Fruit fly (Drosophila melanogaster) whole organism, embryonic: Measurements from ENCODE around the gene CG34283.
A peak's percentile ranks its signal among the peaks of the same experiment; 100 is the strongest.

ENCODE experiments used
- Bdp1 ChIP-seq: fragments of 200-800 bp; sonication (Bioruptor generic); optimal IDR thresholded peaks from 3 replicates; lab custom pipeline; 2016; ENCODE audit warnings: missing biosample characterization, missing genetic modification characterization
- CG11398 ChIP-seq: fragments of 200-800 bp; sonication (Bioruptor generic); optimal IDR thresholded peaks from 2 replicates; lab custom pipeline; 2016; ENCODE audit warnings: missing biosample characterization, missing genetic modification characterization
- CG11504 ChIP-seq: fragments of 200-800 bp; sonication (Bioruptor generic); optimal IDR thresholded peaks from 3 replicates; lab custom pipeline; 2019; ENCODE audit warnings: missing biosample characterization, mild to moderate bottlenecking, missing genetic modification characterization, moderate library complexity
- CG11695 ChIP-seq: fragments of 200-800 bp; sonication (Bioruptor generic); IDR thresholded peaks from 3 replicates; pipeline ENCODE4 v1.3.6; 2022; ENCODE audit warnings: missing biosample characterization, missing genetic modification characterization
- CG12071 ChIP-seq: fragments of 200-800 bp; sonication (Bioruptor generic); optimal IDR thresholded peaks from 3 replicates; lab custom pipeline; 2018; ENCODE audit warnings: missing biosample characterization, mild to moderate bottlenecking, missing genetic modification characterization
- CG13624 ChIP-seq: fragments of 200-800 bp; sonication (Bioruptor generic); optimal IDR thresholded peaks from 2 replicates; lab custom pipeline; 2016; ENCODE audit warnings: missing biosample characterization, missing genetic modification characterization
- CG14014 ChIP-seq: fragments of 200-800 bp; sonication (Bioruptor generic); IDR thresholded peaks from 2 replicates; pipeline ENCODE4 v1.3.6; 2022; ENCODE audit warnings: missing biosample characterization, missing genetic modification characterization
- CG17186 ChIP-seq: fragments of 200-800 bp; sonication (Bioruptor generic); optimal IDR thresholded peaks from 3 replicates; lab custom pipeline; 2017; ENCODE audit warnings: missing biosample characterization, missing genetic modification reagents, missing genetic modification characterization
- CG2120 ChIP-seq: fragments of 200-800 bp; sonication (Bioruptor generic); optimal IDR thresholded peaks from 3 replicates; lab custom pipeline; 2016; ENCODE audit warnings: missing biosample characterization, missing genetic modification characterization
- CG2678 ChIP-seq: fragments of 200-800 bp; sonication (Bioruptor generic); optimal IDR thresholded peaks from 3 replicates; lab custom pipeline; 2019; ENCODE audit warnings: missing biosample characterization, mild to moderate bottlenecking, missing genetic modification characterization, moderate library complexity
- CG30431 ChIP-seq: fragments of 200-800 bp; sonication (Bioruptor generic); optimal IDR thresholded peaks from 2 replicates; lab custom pipeline; 2017; ENCODE audit warnings: missing biosample characterization, missing genetic modification characterization
- CG31388 ChIP-seq: fragments of 200-800 bp; sonication (Bioruptor generic); optimal IDR thresholded peaks from 2 replicates; lab custom pipeline; 2016; ENCODE audit warnings: missing biosample characterization, missing genetic modification characterization
- CG3838 ChIP-seq: fragments of 200-800 bp; sonication (Bioruptor generic); optimal IDR thresholded peaks from 3 replicates; lab custom pipeline; 2016; ENCODE audit warnings: missing biosample characterization, missing genetic modification characterization
- CG4707 ChIP-seq: fragments of 200-800 bp; sonication (Bioruptor generic); optimal IDR thresholded peaks from 2 replicates; lab custom pipeline; 2018; ENCODE audit warnings: missing biosample characterization, mild to moderate bottlenecking, missing genetic modification characterization, moderate library complexity
- CG4854 ChIP-seq: fragments of 200-800 bp; sonication (Bioruptor generic); optimal IDR thresholded peaks from 2 replicates; lab custom pipeline; 2016; ENCODE audit warnings: missing biosample characterization, missing genetic modification characterization, inconsistent platforms
- CG6254 ChIP-seq: fragments of 200-800 bp; sonication (Bioruptor generic); optimal IDR thresholded peaks from 3 replicates; lab custom pipeline; 2017; ENCODE audit warnings: mild to moderate bottlenecking, missing biosample characterization, missing genetic modification reagents, missing genetic modification characterization
- CG6272 ChIP-seq: fragments of 200-800 bp; sonication (Bioruptor generic); IDR thresholded peaks from 2 replicates; pipeline ENCODE4 v1.3.6; 2022; ENCODE audit warnings: missing biosample characterization, missing genetic modification characterization
- CG7928 ChIP-seq: fragments of 200-800 bp; sonication (Bioruptor generic); optimal IDR thresholded peaks from 2 replicates; lab custom pipeline; 2017; ENCODE audit warnings: missing biosample characterization, mild to moderate bottlenecking, missing genetic modification characterization
- CrebB ChIP-seq: fragments of 200-800 bp; sonication (Bioruptor generic); optimal IDR thresholded peaks from 3 replicates; lab custom pipeline; 2018; ENCODE audit warnings: missing biosample characterization, mild to moderate bottlenecking, missing genetic modification characterization
- D19A ChIP-seq: fragments of 200-800 bp; optimal IDR thresholded peaks from 3 replicates; lab custom pipeline; 2019; ENCODE audit warnings: missing biosample characterization, mild to moderate bottlenecking, missing genetic modification characterization, moderate library complexity
- Dip3 ChIP-seq: fragments of 200-800 bp; sonication (Bioruptor generic); optimal IDR thresholded peaks from 3 replicates; lab custom pipeline; 2016; ENCODE audit warnings: missing biosample characterization, missing genetic modification characterization
- Drgx ChIP-seq: fragments of 200-800 bp; sonication (Bioruptor generic); IDR thresholded peaks from 2 replicates; pipeline ENCODE4 v1.3.6; 2022; ENCODE audit warnings: missing biosample characterization, missing genetic modification characterization
- Elba2 ChIP-seq: fragments of 200-800 bp; sonication (Bioruptor generic); optimal IDR thresholded peaks from 3 replicates; lab custom pipeline; 2016; ENCODE audit warnings: missing biosample characterization, missing genetic modification characterization
- HLH4C ChIP-seq: fragments of 200-800 bp; sonication (Bioruptor generic); IDR thresholded peaks from 3 replicates; pipeline ENCODE4 v1.3.6; 2022; ENCODE audit warnings: missing biosample characterization, missing genetic modification characterization; ENCODE audit not compliant: partially characterized antibody
- Med ChIP-seq: fragments of 200-800 bp; sonication (Bioruptor generic); peaks from one replicate; lab custom pipeline; 2016; ENCODE audit warnings: missing biosample characterization, missing genetic modification characterization, mild to moderate bottlenecking, inconsistent platforms, moderate library complexity
- Mrtf ChIP-seq: fragments of 200-800 bp; sonication (Bioruptor generic); IDR thresholded peaks from 3 replicates; pipeline ENCODE4 v1.3.6; 2022; ENCODE audit warnings: missing biosample characterization, missing genetic modification characterization
- Myb ChIP-seq: fragments of 200-800 bp; sonication (Bioruptor generic); optimal IDR thresholded peaks from 2 replicates; lab custom pipeline; 2016; ENCODE audit warnings: missing biosample characterization, missing genetic modification characterization
- NC2β ChIP-seq: fragments of 200-800 bp; sonication (Bioruptor generic); optimal IDR thresholded peaks from 2 replicates; lab custom pipeline; 2016; ENCODE audit warnings: missing biosample characterization, missing genetic modification characterization
- PHDP ChIP-seq: fragments of 200-800 bp; sonication (Bioruptor generic); optimal IDR thresholded peaks from 3 replicates; lab custom pipeline; 2018; ENCODE audit warnings: missing biosample characterization, mild to moderate bottlenecking, missing genetic modification characterization, moderate library complexity
- Ravus ChIP-seq: fragments of 200-800 bp; sonication (Bioruptor generic); IDR thresholded peaks from 2 replicates; pipeline ENCODE4 v1.3.6; 2022; ENCODE audit warnings: missing biosample characterization, missing genetic modification characterization
- Rx ChIP-seq: fragments of 200-800 bp; sonication (Bioruptor generic); IDR thresholded peaks from 2 replicates; pipeline ENCODE4 v1.3.6; 2022; ENCODE audit warnings: missing biosample characterization, missing genetic modification characterization
- TFAM ChIP-seq: fragments of 200-800 bp; sonication (Bioruptor generic); optimal IDR thresholded peaks from 2 replicates; lab custom pipeline; 2017; ENCODE audit warnings: missing biosample characterization, missing genetic modification characterization, inconsistent platforms
- Taf1 ChIP-seq: fragments of 200-800 bp; sonication (Bioruptor generic); IDR thresholded peaks from 2 replicates; pipeline ENCODE4 v1.3.6; 2022; ENCODE audit warnings: missing biosample characterization, missing genetic modification characterization
- abd-A ChIP-seq: fragments of 200-800 bp; sonication (Bioruptor generic); optimal IDR thresholded peaks from 3 replicates; lab custom pipeline; 2019; ENCODE audit warnings: missing biosample characterization, mild to moderate bottlenecking, missing genetic modification characterization, moderate library complexity
- ara ChIP-seq: fragments of 200-800 bp; sonication (Bioruptor generic); IDR thresholded peaks from 2 replicates; pipeline ENCODE4 v1.3.6; 2022; ENCODE audit warnings: missing biosample characterization, missing genetic modification characterization
- disco-r ChIP-seq: fragments of 200-800 bp; sonication (Bioruptor generic); optimal IDR thresholded peaks from 2 replicates; lab custom pipeline; 2016; ENCODE audit warnings: missing biosample characterization, missing genetic modification characterization
- en ChIP-seq: fragments of 200-800 bp; sonication (Bioruptor generic); optimal IDR thresholded peaks from 2 replicates; lab custom pipeline; 2016; ENCODE audit warnings: missing biosample characterization, missing genetic modification characterization
- fru ChIP-seq: fragments of >200 bp; optimal IDR thresholded peaks from 2 replicates; lab custom pipeline; 2017
- gt ChIP-seq: fragments of 200-800 bp; sonication (Bioruptor generic); IDR thresholded peaks from 2 replicates; pipeline ENCODE4 v1.3.6; 2022; ENCODE audit warnings: missing biosample characterization, missing genetic modification characterization
- hth ChIP-seq: fragments of >200 bp; optimal IDR thresholded peaks from 2 replicates; lab custom pipeline; 2017; ENCODE audit warnings: inconsistent platforms
- kni ChIP-seq: fragments of 200-800 bp; sonication (Bioruptor generic); optimal IDR thresholded peaks from 3 replicates; lab custom pipeline; 2017; ENCODE audit warnings: mild to moderate bottlenecking, missing biosample characterization, missing genetic modification reagents, missing genetic modification characterization
- onecut ChIP-seq: fragments of 200-800 bp; sonication (Bioruptor generic); IDR thresholded peaks from 2 replicates; pipeline ENCODE4 v1.3.6; 2022; ENCODE audit warnings: missing biosample characterization, missing genetic modification characterization
- ro ChIP-seq: fragments of 200-800 bp; sonication (Bioruptor generic); IDR thresholded peaks from 2 replicates; pipeline ENCODE4 v1.3.6; 2022; ENCODE audit warnings: missing biosample characterization, missing genetic modification characterization
- scrt ChIP-seq: fragments of 200-800 bp; sonication (Bioruptor generic); optimal IDR thresholded peaks from 2 replicates; lab custom pipeline; 2018; ENCODE audit warnings: missing biosample characterization, mild to moderate bottlenecking, missing genetic modification characterization, moderate library complexity
- shn ChIP-seq: fragments of 200-800 bp; sonication (Bioruptor generic); optimal IDR thresholded peaks from 3 replicates; lab custom pipeline; 2016; ENCODE audit warnings: missing biosample characterization, missing genetic modification characterization
- ssp ChIP-seq: fragments of 200-800 bp; sonication (Bioruptor generic); IDR thresholded peaks from 2 replicates; pipeline ENCODE4 v1.3.6; 2022; ENCODE audit warnings: missing biosample characterization, missing genetic modification characterization
- tna ChIP-seq: fragments of 200-800 bp; sonication (Bioruptor generic); IDR thresholded peaks from 2 replicates; pipeline ENCODE4 v1.3.6; 2022; ENCODE audit warnings: missing biosample characterization, missing genetic modification characterization; ENCODE audit not compliant: partially characterized antibody
- toy ChIP-seq: fragments of 200-800 bp; sonication (Bioruptor generic); IDR thresholded peaks from 2 replicates; pipeline ENCODE4 v1.3.6; 2022; ENCODE audit warnings: missing biosample characterization, missing genetic modification characterization
- trem ChIP-seq: fragments of 200-800 bp; optimal IDR thresholded peaks from 3 replicates; lab custom pipeline; 2019; ENCODE audit warnings: missing biosample characterization, mild to moderate bottlenecking, missing genetic modification characterization, moderate library complexity
- tx ChIP-seq: fragments of 200-800 bp; sonication (Bioruptor generic); optimal IDR thresholded peaks from 2 replicates; lab custom pipeline; 2016; ENCODE audit warnings: missing biosample characterization, missing genetic modification characterization
- usp ChIP-seq: fragments of >200 bp; optimal IDR thresholded peaks from 2 replicates; lab custom pipeline; 2017; ENCODE audit warnings: missing biosample characterization, missing genetic modification characterization
- vnd ChIP-seq: fragments of 200-800 bp; sonication (Bioruptor generic); IDR thresholded peaks from 3 replicates; pipeline ENCODE4 v1.3.6; 2022; ENCODE audit warnings: missing biosample characterization, missing genetic modification characterization; ENCODE audit not compliant: partially characterized antibody

CG34283 gene

DNA sequence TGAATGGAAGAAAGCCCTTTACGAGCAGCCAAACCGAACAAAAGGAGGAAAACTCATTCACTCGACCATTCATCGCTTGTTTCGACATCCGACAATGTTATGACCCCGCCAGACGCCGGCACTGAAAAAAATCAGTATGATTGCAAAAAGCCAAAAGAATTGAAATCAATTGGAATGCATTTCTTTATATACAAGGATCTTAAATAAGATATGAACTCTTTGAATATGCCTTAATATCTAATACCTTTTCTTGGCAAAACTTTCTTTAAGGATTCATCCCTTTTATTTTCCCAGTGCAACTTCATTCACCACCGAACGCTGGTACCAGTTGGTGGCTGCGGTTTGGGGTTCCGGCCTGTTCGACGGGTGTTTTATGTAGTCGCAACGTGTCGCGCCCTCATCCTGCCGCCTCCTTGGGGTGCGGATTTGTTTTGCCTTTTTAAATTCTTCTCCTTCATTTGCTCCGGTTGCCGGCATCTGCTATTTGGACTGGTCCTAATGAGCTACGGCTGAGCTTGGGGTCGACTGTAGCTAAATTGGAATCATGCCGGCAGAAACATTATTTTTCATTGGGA is 2.5 kb downstream of the CG34283 start (continued):
- TF ChIP-seq PHDP (peak; percentile 93), ssp (GFP tag; lab: Robert Waterston, UW) (peak; percentile 60), Ravus (GFP tag; lab: Robert Waterston, UW) (no peak; the same call in 1 of the 2 replicates), Med (GFP tag; lab: Kevin White, UChicago) (peak; percentile 97), CG7928 (GFP tag; lab: Kevin White, UChicago) (peak; percentile 8), Myb (GFP tag; lab: Kevin White, UChicago) (peak; percentile 59), CG2120 (peak; percentile 93), CG2678 (tag; lab: Kevin White, UChicago) (peak; percentile 94), CG14014 (GFP tag; lab: Robert Waterston, UW) (peak; percentile 90), CG11398 (peak; percentile 58), CG12071 (GFP tag; lab: Kevin White, UChicago) (peak; percentile 83), tna (no peak), ro (peak; percentile 59; the same call in 1 of the 2 replicates), Drgx (GFP tag; lab: Robert Waterston, UW) (no peak), TFAM (GFP tag; lab: Kevin White, UChicago) (peak; percentile 26), CrebB (tag; lab: Kevin White, UChicago) (peak; percentile 85), hth (no peak), en (GFP tag; lab: Kevin White, UChicago) (peak; percentile 56), Elba2 (GFP tag; lab: Kevin White, UChicago) (no peak), CG6254 (GFP tag; lab: Kevin White, UChicago) (peak; percentile 62), shn (GFP tag; lab: Kevin White, UChicago) (peak; percentile 29), Taf1 (GFP tag; lab: Robert Waterston, UW) (peak; percentile 74), Bdp1 (GFP tag; lab: Kevin White, UChicago) (peak; percentile 65), CG4854 (GFP tag; lab: Kevin White, UChicago) (no peak), CG3838 (GFP tag; lab: Kevin White, UChicago) (peak; percentile 46), D19A (tag; lab: Kevin White, UChicago) (peak; percentile 82), CG11504 (tag; lab: Kevin White, UChicago) (peak; percentile 91), CG4707 (GFP tag; lab: Kevin White, UChicago) (peak; percentile 34), scrt (peak; percentile 89), CG17186 (GFP tag; lab: Kevin White, UChicago) (no peak), CG13624 (GFP tag; lab: Kevin White, UChicago) (peak; percentile 83), disco-r (GFP tag; lab: Kevin White, UChicago) (peak; percentile 70), CG30431 (GFP tag; lab: Kevin White, UChicago) (peak; percentile 55), vnd (GFP tag; lab: Robert Waterston, UW) (no peak), toy (peak; percentile 59; the same call in 1 of the 2 replicates), gt (GFP tag; lab: Robert Waterston, UW) (peak; percentile 59), Dip3 (GFP tag; lab: Kevin White, UChicago) (peak; percentile 79), NC2β (GFP tag; lab: Kevin White, UChicago) (peak; percentile 68), onecut (GFP tag; lab: Robert Waterston, UW) (peak; percentile 82), fru (lab: Kevin White, UChicago) (no peak), Mrtf (GFP tag; lab: Robert Waterston, UW) (peak; percentile 84), abd-A (peak; percentile 97), trem (peak; percentile 63), CG31388 (GFP tag; lab: Kevin White, UChicago) (no peak), tx (peak; percentile 72), ara (GFP tag; lab: Robert Waterston, UW) (peak; percentile 78), CG6272 (GFP tag; lab: Robert Waterston, UW) (peak; percentile 82), usp (GFP tag; lab: Kevin White, UChicago) (no peak), Rx (peak; percentile 72), HLH4C (no peak), kni (peak; percentile 61), CG11695 (GFP tag; lab: Robert Waterston, UW) (peak; percentile 81)
